Worm (Caenorhabditis elegans) whole organism, late embryonic: ENCODE results near the gene srw-69.

Experiments used
- Y22D7AL.16 ChIP-seq: sonication (generic microtip); optimal IDR thresholded peaks from 2 replicates; lab custom pipeline; 2016; ENCODE audit warnings: missing genetic modification characterization, missing compliant biosample characterization
- ahr-1 ChIP-seq: sonication (generic microtip); optimal IDR thresholded peaks from 2 replicates; lab custom pipeline; 2016; ENCODE audit warnings: missing genetic modification characterization, missing compliant biosample characterization
- elt-2 ChIP-seq: sonication (generic microtip); optimal IDR thresholded peaks from 2 replicates; lab custom pipeline; 2016; ENCODE audit warnings: missing genetic modification reagents, missing genetic modification characterization, missing compliant biosample characterization
- lin-11 ChIP-seq: fragments of 200-800 bp; sonication (Bioruptor generic); optimal IDR thresholded peaks from 2 replicates; lab custom pipeline; 2018; ENCODE audit warnings: mild to moderate bottlenecking, missing genetic modification characterization, missing compliant biosample characterization
- pha-4 ChIP-seq: fragments of 150-350 bp; optimal IDR thresholded peaks from 2 replicates; lab custom pipeline; 2018; ENCODE audit warnings: missing biosample characterization, missing genetic modification reagents, missing genetic modification characterization
- ref-2 ChIP-seq: sonication (generic microtip); optimal IDR thresholded peaks from 2 replicates; lab custom pipeline; 2016; ENCODE audit warnings: missing genetic modification characterization, missing compliant biosample characterization
- unc-86 ChIP-seq: sonication (generic microtip); optimal IDR thresholded peaks from 2 replicates; lab custom pipeline; 2016; ENCODE audit warnings: missing genetic modification characterization, missing compliant biosample characterization

DNA sequence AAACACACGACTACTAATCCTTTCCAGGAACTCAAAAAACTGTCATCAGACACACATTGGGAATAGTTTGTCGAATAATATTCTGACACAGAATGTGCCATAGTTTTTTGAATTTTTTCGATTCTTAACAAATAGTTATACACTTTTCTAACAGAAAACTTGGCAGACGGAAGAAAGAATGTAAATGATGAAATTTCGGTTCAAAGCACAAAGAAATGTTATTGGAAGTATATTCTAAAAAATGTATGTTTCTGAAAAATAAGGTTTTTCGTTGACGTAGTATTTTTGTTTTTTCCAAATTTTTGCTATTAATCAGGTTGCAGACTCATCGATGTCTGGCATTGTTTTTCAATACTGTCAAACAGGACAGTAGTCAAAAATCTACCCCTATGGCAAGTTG lies 32.1 kb upstream of the srw-69 start, which contains the start of gene srh-92:
- TF ChIP-seq elt-2 (tag; lab: Kevin White, UChicago): no peak
- no peak for TF ChIP-seq pha-4
- no peak for TF ChIP-seq Y22D7AL.16 (tag; lab: Kevin White, UChicago)
- no peak for TF ChIP-seq ahr-1
- no peak for TF ChIP-seq unc-86 (tag; lab: Kevin White, UChicago)
- TF ChIP-seq lin-11 (tag; lab: Kevin White, UChicago): no peak
- TF ChIP-seq ref-2 (tag; lab: Kevin White, UChicago): no peak
